Fruit fly (Drosophila melanogaster) whole organism, prepupa: ENCODE data around the gene CG43203.

Source experiments
- CG10631 ChIP-seq: fragments of 200-800 bp; sonication (Bioruptor generic); optimal IDR thresholded peaks from 2 replicates; lab custom pipeline; 2016; ENCODE audit warnings: missing biosample characterization, missing genetic modification characterization
- CG15336 ChIP-seq: fragments of 200-800 bp; sonication (Bioruptor generic); IDR thresholded peaks from 2 replicates; pipeline ENCODE4 v1.3.6; 2022; ENCODE audit warnings: missing biosample characterization, missing genetic modification characterization
- CG4318 ChIP-seq: fragments of 200-800 bp; sonication (Bioruptor generic); optimal IDR thresholded peaks from 3 replicates; lab custom pipeline; 2017; ENCODE audit warnings: missing biosample characterization, mild to moderate bottlenecking, missing genetic modification characterization
- CG8119 ChIP-seq: fragments of 200-800 bp; sonication (Bioruptor generic); IDR thresholded peaks from 3 replicates; pipeline ENCODE4 v1.3.6; 2022; ENCODE audit warnings: missing biosample characterization, missing genetic modification characterization
- Eip93F ChIP-seq: fragments of 200-800 bp; sonication (Bioruptor generic); optimal IDR thresholded peaks from 2 replicates; lab custom pipeline; 2016; ENCODE audit warnings: missing biosample characterization, mild to moderate bottlenecking, missing genetic modification characterization
- Met ChIP-seq: fragments of 200-800 bp; sonication (Bioruptor generic); optimal IDR thresholded peaks from 3 replicates; lab custom pipeline; 2016; ENCODE audit warnings: missing biosample characterization, missing genetic modification characterization
- Sox102F ChIP-seq: fragments of 200-800 bp; sonication (Bioruptor generic); optimal IDR thresholded peaks from 2 replicates; lab custom pipeline; 2016; ENCODE audit warnings: missing biosample characterization, mild to moderate bottlenecking, missing genetic modification characterization
- acj6 ChIP-seq: fragments of 200-800 bp; sonication (Bioruptor generic); optimal IDR thresholded peaks from 3 replicates; lab custom pipeline; 2016; ENCODE audit warnings: missing biosample characterization, missing genetic modification characterization
- fd85E ChIP-seq: fragments of 200-800 bp; sonication (Bioruptor generic); optimal IDR thresholded peaks from 3 replicates; lab custom pipeline; 2016; ENCODE audit warnings: missing biosample characterization, missing genetic modification characterization
- fkh ChIP-seq: fragments of 200-800 bp; sonication (Bioruptor generic); optimal IDR thresholded peaks from 3 replicates; lab custom pipeline; 2017; ENCODE audit warnings: missing biosample characterization, mild to moderate bottlenecking, missing genetic modification characterization, moderate library complexity

- TF ChIP-seq CG8119 (GFP tag; lab: Robert Waterston, UW): no peak
- TF ChIP-seq CG10631 (GFP tag; lab: Kevin White, UChicago): no peak
- TF ChIP-seq CG4318 (GFP tag; lab: Kevin White, UChicago): no peak
- TF ChIP-seq Sox102F (GFP tag; lab: Kevin White, UChicago): no peak
- no peak for TF ChIP-seq acj6 (GFP tag; lab: Kevin White, UChicago)
- TF ChIP-seq Eip93F (GFP tag; lab: Kevin White, UChicago): no peak
- no peak for TF ChIP-seq CG15336 (GFP tag; lab: Robert Waterston, UW)
- TF ChIP-seq fd85E (GFP tag; lab: Kevin White, UChicago): no peak
- no peak for TF ChIP-seq Met (GFP tag; lab: Kevin White, UChicago)
- TF ChIP-seq fkh: no peak
These were observed 8.6 kb upstream of the CG43203 start for dm6 chr3R:19345214-19345613.
